Fruit fly (Drosophila melanogaster) whole organism, prepupa: ENCODE measurements around the gene CG31441.

Source experiments
- Blimp-1 ChIP-seq: fragments of 200-800 bp; sonication (Bioruptor generic); optimal IDR thresholded peaks from 3 replicates; lab custom pipeline; 2017; ENCODE audit warnings: missing biosample characterization, missing genetic modification characterization, mild to moderate bottlenecking, moderate library complexity, missing genetic modification reagents
- CG10631 ChIP-seq: fragments of 200-800 bp; sonication (Bioruptor generic); optimal IDR thresholded peaks from 2 replicates; lab custom pipeline; 2016; ENCODE audit warnings: missing biosample characterization, missing genetic modification characterization
- CG10669 ChIP-seq: fragments of 200-800 bp; sonication (Bioruptor generic); optimal IDR thresholded peaks from 3 replicates; lab custom pipeline; 2018; ENCODE audit warnings: missing biosample characterization, mild to moderate bottlenecking, missing genetic modification characterization, moderate library complexity
- CG11294 ChIP-seq: fragments of 200-800 bp; sonication (Bioruptor generic); IDR thresholded peaks from 2 replicates; pipeline ENCODE4 v1.3.6; 2022; ENCODE audit warnings: missing biosample characterization, missing genetic modification characterization
- CG11762 ChIP-seq: fragments of 200-800 bp; sonication (Bioruptor generic); optimal IDR thresholded peaks from 3 replicates; lab custom pipeline; 2016; ENCODE audit warnings: missing biosample characterization, missing genetic modification characterization; ENCODE audit not compliant: insufficient read depth
- CG1621 ChIP-seq: fragments of 200-800 bp; sonication (Bioruptor generic); optimal IDR thresholded peaks from 3 replicates; lab custom pipeline; 2018; ENCODE audit warnings: missing biosample characterization, mild to moderate bottlenecking, missing genetic modification characterization
- CG16779 ChIP-seq: fragments of 200-800 bp; sonication (Bioruptor generic); optimal IDR thresholded peaks from 3 replicates; lab custom pipeline; 2017; ENCODE audit warnings: missing biosample characterization, mild to moderate bottlenecking, missing genetic modification characterization
- CG3032 ChIP-seq: fragments of 200-800 bp; optimal IDR thresholded peaks from 2 replicates; lab custom pipeline; 2019; ENCODE audit warnings: missing biosample characterization, mild to moderate bottlenecking, missing genetic modification characterization, moderate library complexity
- CG31627 ChIP-seq: fragments of 200-800 bp; sonication (Bioruptor generic); optimal IDR thresholded peaks from 3 replicates; lab custom pipeline; 2016; ENCODE audit warnings: missing biosample characterization, missing genetic modification characterization
- CG32006 ChIP-seq: fragments of 200-800 bp; sonication (Bioruptor generic); optimal IDR thresholded peaks from 3 replicates; lab custom pipeline; 2017; ENCODE audit warnings: missing biosample characterization, mild to moderate bottlenecking, missing genetic modification characterization
- CG34406 ChIP-seq: fragments of 200-800 bp; sonication (Bioruptor generic); optimal IDR thresholded peaks from 3 replicates; lab custom pipeline; 2016; ENCODE audit warnings: missing biosample characterization, missing genetic modification characterization
- CG3919 ChIP-seq: fragments of 200-800 bp; sonication (Bioruptor generic); optimal IDR thresholded peaks from 3 replicates; lab custom pipeline; 2016; ENCODE audit warnings: missing biosample characterization, missing genetic modification characterization
- CG6163 ChIP-seq: fragments of 200-800 bp; sonication (Bioruptor generic); IDR thresholded peaks from 3 replicates; pipeline ENCODE4 v1.3.6; 2022; ENCODE audit warnings: missing biosample characterization, missing genetic modification characterization
- CG6792 ChIP-seq: fragments of 200-800 bp; sonication (Bioruptor generic); optimal IDR thresholded peaks from 3 replicates; lab custom pipeline; 2016; ENCODE audit warnings: missing biosample characterization, missing genetic modification characterization
- CG6808 ChIP-seq: fragments of 200-800 bp; sonication (Bioruptor generic); optimal IDR thresholded peaks from 3 replicates; lab custom pipeline; 2017; ENCODE audit warnings: missing biosample characterization, missing genetic modification characterization, mild to moderate bottlenecking, moderate library complexity, missing genetic modification reagents
- CG6854 ChIP-seq: fragments of 200-800 bp; sonication (Bioruptor generic); optimal IDR thresholded peaks from 2 replicates; lab custom pipeline; 2017; ENCODE audit warnings: missing biosample characterization, mild to moderate bottlenecking, missing genetic modification characterization
- CG8119 ChIP-seq: fragments of 200-800 bp; sonication (Bioruptor generic); IDR thresholded peaks from 3 replicates; pipeline ENCODE4 v1.3.6; 2022; ENCODE audit warnings: missing biosample characterization, missing genetic modification characterization
- CG8632 ChIP-seq: fragments of 200-800 bp; sonication (Bioruptor generic); optimal IDR thresholded peaks from 3 replicates; lab custom pipeline; 2016; ENCODE audit warnings: missing biosample characterization, missing genetic modification characterization
- CG9139 ChIP-seq: fragments of 200-800 bp; sonication (Bioruptor generic); optimal IDR thresholded peaks from 3 replicates; lab custom pipeline; 2017; ENCODE audit warnings: missing biosample characterization, mild to moderate bottlenecking, missing genetic modification characterization
- Eip75B ChIP-seq: fragments of 200-800 bp; sonication (Bioruptor generic); optimal IDR thresholded peaks from 3 replicates; lab custom pipeline; 2016; ENCODE audit warnings: missing biosample characterization, missing genetic modification characterization
- Eip78C ChIP-seq: fragments of 200-800 bp; sonication (Bioruptor generic); peaks from one replicate; lab custom pipeline; 2016; ENCODE audit warnings: missing biosample characterization, missing genetic modification characterization
- Eip93F ChIP-seq: fragments of 200-800 bp; sonication (Bioruptor generic); optimal IDR thresholded peaks from 2 replicates; lab custom pipeline; 2016; ENCODE audit warnings: missing biosample characterization, mild to moderate bottlenecking, missing genetic modification characterization
- Ets21C ChIP-seq: fragments of 200-800 bp; sonication (Bioruptor generic); optimal IDR thresholded peaks from 3 replicates; lab custom pipeline; 2016; ENCODE audit warnings: missing biosample characterization, missing genetic modification characterization
- Ets96B ChIP-seq: fragments of 200-800 bp; optimal IDR thresholded peaks from 2 replicates; lab custom pipeline; 2019; ENCODE audit warnings: missing biosample characterization, mild to moderate bottlenecking, missing genetic modification characterization, moderate library complexity
- Gug ChIP-seq: fragments of 200-800 bp; sonication (Bioruptor generic); IDR thresholded peaks from 2 replicates; pipeline ENCODE4 v1.3.6; 2022; ENCODE audit warnings: missing biosample characterization, missing genetic modification characterization
- Hr4 ChIP-seq: fragments of 200-800 bp; sonication (Bioruptor generic); optimal IDR thresholded peaks from 3 replicates; lab custom pipeline; 2016; ENCODE audit warnings: missing biosample characterization, missing genetic modification characterization
- Met ChIP-seq: fragments of 200-800 bp; sonication (Bioruptor generic); optimal IDR thresholded peaks from 3 replicates; lab custom pipeline; 2016; ENCODE audit warnings: missing biosample characterization, missing genetic modification characterization
- OdsH ChIP-seq: fragments of 200-800 bp; sonication (Bioruptor generic); optimal IDR thresholded peaks from 3 replicates; lab custom pipeline; 2016; ENCODE audit warnings: missing biosample characterization, missing genetic modification characterization
- Smox ChIP-seq: fragments of 200-800 bp; sonication (Bioruptor generic); optimal IDR thresholded peaks from 3 replicates; lab custom pipeline; 2016; ENCODE audit warnings: missing biosample characterization, missing genetic modification characterization
- Sox15 ChIP-seq: fragments of 200-800 bp; sonication (Bioruptor generic); optimal IDR thresholded peaks from 3 replicates; lab custom pipeline; 2016; ENCODE audit warnings: missing biosample characterization, missing genetic modification characterization
- achi ChIP-seq: fragments of 200-800 bp; sonication (Bioruptor generic); optimal IDR thresholded peaks from 3 replicates; lab custom pipeline; 2016; ENCODE audit warnings: missing biosample characterization, missing genetic modification characterization
- acj6 ChIP-seq: fragments of 200-800 bp; sonication (Bioruptor generic); optimal IDR thresholded peaks from 3 replicates; lab custom pipeline; 2016; ENCODE audit warnings: missing biosample characterization, missing genetic modification characterization
- cyc ChIP-seq: fragments of 200-800 bp; sonication (Bioruptor generic); optimal IDR thresholded peaks from 3 replicates; lab custom pipeline; 2016; ENCODE audit warnings: missing biosample characterization, missing genetic modification characterization
- dac ChIP-seq: fragments of 200-800 bp; sonication (Bioruptor generic); optimal IDR thresholded peaks from 2 replicates; lab custom pipeline; 2017; ENCODE audit warnings: missing biosample characterization, mild to moderate bottlenecking, missing genetic modification characterization
- dsx ChIP-seq: fragments of 200-800 bp; optimal IDR thresholded peaks from 3 replicates; lab custom pipeline; 2019; ENCODE audit warnings: missing biosample characterization, mild to moderate bottlenecking, missing genetic modification characterization, moderate library complexity; ENCODE audit not compliant: poor library complexity, severe bottlenecking
- eg ChIP-seq: fragments of 200-800 bp; sonication (Bioruptor generic); IDR thresholded peaks from 3 replicates; pipeline ENCODE4 v1.3.6; 2022; ENCODE audit warnings: missing biosample characterization, missing genetic modification characterization
- fd59A ChIP-seq: fragments of 200-800 bp; sonication (Bioruptor generic); optimal IDR thresholded peaks from 2 replicates; lab custom pipeline; 2017; ENCODE audit warnings: missing biosample characterization, mild to moderate bottlenecking, missing genetic modification characterization, missing genetic modification reagents
- fd85E ChIP-seq: fragments of 200-800 bp; sonication (Bioruptor generic); optimal IDR thresholded peaks from 3 replicates; lab custom pipeline; 2016; ENCODE audit warnings: missing biosample characterization, missing genetic modification characterization
- fkh ChIP-seq: fragments of 200-800 bp; sonication (Bioruptor generic); optimal IDR thresholded peaks from 3 replicates; lab custom pipeline; 2017; ENCODE audit warnings: missing biosample characterization, mild to moderate bottlenecking, missing genetic modification characterization, moderate library complexity
- lz ChIP-seq: fragments of 200-800 bp; sonication (Bioruptor generic); optimal IDR thresholded peaks from 3 replicates; lab custom pipeline; 2016; ENCODE audit warnings: missing biosample characterization, missing genetic modification characterization
- pdm3 ChIP-seq: fragments of 200-800 bp; sonication (Bioruptor generic); optimal IDR thresholded peaks from 3 replicates; lab custom pipeline; 2016; ENCODE audit warnings: missing biosample characterization, missing genetic modification characterization
- spab ChIP-seq: fragments of 200-800 bp; sonication (Bioruptor generic); optimal IDR thresholded peaks from 2 replicates; lab custom pipeline; 2017; ENCODE audit warnings: missing biosample characterization, mild to moderate bottlenecking, missing genetic modification characterization, missing genetic modification reagents
- ss ChIP-seq, 2 experiments: fragments of 200-800 bp; sonication (Bioruptor generic); optimal IDR thresholded peaks; 2 replicates in 1 of 2; 3 replicates in 1 of 2; lab custom pipeline; 2017 to 2018; ENCODE audit warnings: mild to moderate bottlenecking in 2 of 2, missing biosample characterization in 2 of 2, missing genetic modification characterization in 2 of 2, moderate library complexity in 1 of 2
- svp ChIP-seq: fragments of 200-800 bp; sonication (Bioruptor generic); peaks from one replicate; lab custom pipeline; 2016; ENCODE audit warnings: missing biosample characterization, missing genetic modification characterization

CG31441 gene

DNA sequence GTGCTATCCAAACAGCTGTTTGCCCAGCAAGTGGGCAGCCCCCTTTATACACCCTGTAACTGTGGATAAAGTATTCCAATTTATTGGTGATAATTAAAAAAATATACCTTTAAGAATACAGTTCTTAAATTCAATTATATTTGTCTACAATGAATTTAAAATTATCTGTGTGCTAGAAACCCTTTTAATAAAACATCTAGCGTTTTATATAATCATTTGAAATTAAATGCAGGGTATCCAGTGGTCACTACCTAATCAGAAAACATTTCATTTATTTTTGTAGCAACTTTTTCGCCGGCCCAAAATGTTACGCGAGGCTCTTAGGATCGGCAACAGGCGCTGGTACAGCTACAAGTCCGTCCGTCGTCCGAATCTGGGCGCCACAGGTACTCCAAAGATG lies 9.6 kb upstream of the CG31441 start, which contains the start of gene CG17726 (continued):
- TF ChIP-seq CG6163 (GFP tag; lab: Robert Waterston, UW) (peak; percentile 99), Smox (GFP tag; lab: Kevin White, UChicago) (peak; percentile 97), CG3032 (tag; lab: Kevin White, UChicago) (peak; percentile 98), eg (GFP tag; lab: Robert Waterston, UW) (peak; percentile 99), CG31627 (peak; percentile 97), cyc (GFP tag; lab: Kevin White, UChicago) (peak; percentile 95), Eip75B (GFP tag; lab: Kevin White, UChicago) (peak; percentile 96), CG8119 (peak; percentile 99), spab (GFP tag; lab: Kevin White, UChicago) (no peak), CG10631 (GFP tag; lab: Kevin White, UChicago) (no peak), Met (GFP tag; lab: Kevin White, UChicago) (peak; percentile 96), pdm3 (peak; percentile 97), fd59A (peak; percentile 90), CG8632 (GFP tag; lab: Kevin White, UChicago) (peak; percentile 97), CG3919 (peak; percentile 97), lz (GFP tag; lab: Kevin White, UChicago) (peak; percentile 97), Hr4 (GFP tag; lab: Kevin White, UChicago) (no peak), achi (GFP tag; lab: Kevin White, UChicago) (peak; percentile 96), CG6792 (GFP tag; lab: Kevin White, UChicago) (peak; percentile 97), fd85E (GFP tag; lab: Kevin White, UChicago) (no peak), svp (peak; percentile 98), ss (GFP tag; optimal IDR thresholded peaks at IDR 0.05; lab: Kevin White, UChicago) (peak in 1 of 2 experiments; percentile 96), Ets96B (peak; percentile 97), dsx (peak; percentile 96), CG11294 (GFP tag; lab: Robert Waterston, UW) (peak; percentile 95), Eip78C (GFP tag; lab: Kevin White, UChicago) (peak; percentile 99)
- TF ChIP-seq, all 60 proteins: peak for 48

DNA sequence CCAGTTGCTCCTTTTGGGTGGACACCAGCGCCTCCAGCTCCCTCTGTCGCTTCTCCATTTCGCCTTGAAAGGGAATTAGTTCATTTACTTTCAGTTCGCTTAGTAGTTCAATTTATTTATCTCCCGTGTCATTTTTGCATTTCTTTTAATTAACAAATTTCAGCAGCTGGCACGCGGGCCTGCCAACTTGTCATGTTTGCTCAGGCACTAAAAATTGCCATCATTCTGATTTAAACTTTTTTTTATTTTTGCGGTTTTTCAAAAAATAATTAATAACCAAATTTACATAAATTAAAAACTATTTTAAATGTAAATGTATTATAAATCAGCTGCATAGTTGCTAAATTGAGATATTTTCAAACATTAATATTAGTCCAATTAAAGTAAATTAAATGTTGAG lies 5.7 kb upstream of the CG31441 start, which contains the start of gene GCC88:
Gene GCC88, minus strand, starts transcription at position 209 of the 400 bp plus-strand sequence.
- no peak for TF ChIP-seq CG32006
- no peak for TF ChIP-seq CG10669 (GFP tag; lab: Kevin White, UChicago)
- no peak for TF ChIP-seq fd59A

DNA sequence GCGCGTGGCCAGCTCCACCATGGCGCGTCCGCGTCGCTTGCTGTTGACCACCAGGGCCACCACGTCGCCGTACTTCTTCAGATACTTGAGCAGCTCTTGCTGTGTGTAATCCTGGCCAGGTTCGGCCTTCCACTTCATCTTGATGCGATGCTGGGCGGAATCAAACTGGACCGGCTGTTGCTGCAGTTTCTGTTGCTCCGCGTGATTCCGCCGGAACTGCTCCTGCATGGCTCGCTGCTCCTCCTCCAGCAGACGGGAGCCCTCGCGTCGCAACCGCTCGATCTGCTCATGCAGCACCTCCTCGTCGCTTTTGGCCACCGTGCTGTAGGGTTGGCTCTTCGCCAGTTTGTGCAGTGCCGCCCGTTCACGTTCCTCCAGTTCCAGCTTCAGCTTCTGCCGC lies 5.0 kb upstream of the CG31441 start:
- TF ChIP-seq CG6163 (GFP tag; lab: Robert Waterston, UW) (no peak), dac (no peak), fd59A (no peak), CG10669 (GFP tag; lab: Kevin White, UChicago) (no peak), CG3032 (tag; lab: Kevin White, UChicago) (no peak), ss (GFP tag; optimal IDR thresholded peaks at IDR 0.05; lab: Kevin White, UChicago) (no peak), acj6 (no peak), OdsH (GFP tag; lab: Kevin White, UChicago) (no peak), CG9139 (no peak), Eip93F (GFP tag; lab: Kevin White, UChicago) (no peak), CG1621 (no peak), CG31627 (no peak), CG32006 (no peak), Ets21C (GFP tag; lab: Kevin White, UChicago) (no peak), fkh (no peak)

DNA sequence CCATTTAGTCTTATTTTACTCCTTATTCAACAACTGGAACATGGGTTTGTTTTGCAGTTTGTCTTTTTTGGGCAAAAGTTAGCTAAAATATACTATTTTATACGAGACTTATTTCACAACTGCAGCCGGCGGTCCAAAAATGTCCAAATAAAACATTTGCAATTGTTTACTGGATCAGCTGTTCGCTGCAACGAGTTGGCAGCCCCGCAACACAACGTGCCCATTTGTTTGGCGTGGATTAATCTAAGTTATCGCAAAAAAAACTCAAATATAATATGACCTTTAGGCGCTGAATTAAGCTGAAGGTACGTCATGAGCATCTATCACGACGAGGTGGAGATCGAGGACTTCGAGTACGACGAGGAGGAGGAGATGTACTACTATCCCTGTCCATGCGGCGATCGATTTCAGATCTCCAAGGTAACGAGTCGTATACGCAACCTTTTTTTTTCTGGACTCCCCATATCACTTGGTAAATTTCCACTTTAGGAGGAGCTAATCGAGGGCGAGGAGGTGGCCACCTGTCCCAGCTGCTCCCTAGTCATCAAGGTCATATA lies 4.3 kb upstream of the CG31441 start, which contains the start of the genes CG17187 and Dph3:
Gene CG17187, minus strand, starts transcription at position 175 of the 557 bp plus-strand sequence.
Gene Dph3, plus strand, starts transcription at position 208 of the 557 bp plus-strand sequence.
- TF ChIP-seq CG6808 (GFP tag; lab: Kevin White, UChicago) (no peak), Blimp-1 (GFP tag; lab: Kevin White, UChicago) (no peak), Sox15 (GFP tag; lab: Kevin White, UChicago) (no peak), Gug (no peak), CG34406 (GFP tag; lab: Kevin White, UChicago) (no peak), acj6 (no peak), CG11762 (GFP tag; lab: Kevin White, UChicago) (no peak), achi (GFP tag; lab: Kevin White, UChicago) (no peak), CG6854 (no peak), CG16779 (tag; lab: Kevin White, UChicago) (no peak)
- TF ChIP-seq, all 60 proteins: peak for 0
